Worm (Caenorhabditis elegans): ENCODE measurements around the gene fbxa-190.

- TF ChIP-seq tbp1 (GFP tag; optimal IDR thresholded peaks at IDR 0.05) (no peak), pha-4 (tag; optimal IDR thresholded peaks at IDR 0.05) (no peak), nfya-1 (tag; optimal IDR thresholded peaks at IDR 0.05; ENCODE audit: borderline replicate concordance, insufficient read depth) (no peak), dpl-1 (GFP tag; optimal IDR thresholded peaks at IDR 0.05) (no peak), lsl-1 (GFP tag; optimal IDR thresholded peaks at IDR 0.05) (no peak), F10E7.11 (tag; optimal IDR thresholded peaks at IDR 0.05) (no peak), lin-35 (GFP tag; optimal IDR thresholded peaks at IDR 0.05) (no peak), unc-130 (GFP tag; optimal IDR thresholded peaks at IDR 0.05) (no peak)
These were observed 652 bp downstream of the fbxa-190 start for ce11 chrX:1372464-1372863.
